Worm (Caenorhabditis elegans) whole organism, young adult: ENCODE results near the gene sel-10.
A peak's percentile ranks its signal among the peaks of the same experiment; 100 is the strongest.

Experiments
- C17E4.6 ChIP-seq: fragments of 200-800 bp; sonication (Bioruptor generic); IDR thresholded peaks from 2 replicates; pipeline ENCODE4 v1.3.6; 2022; ENCODE audit warnings: missing genetic modification reagents, missing genetic modification characterization, missing compliant biosample characterization
- D2030.7 ChIP-seq: fragments of 200-800 bp; sonication (Bioruptor generic); IDR thresholded peaks from 2 replicates; pipeline ENCODE4 v1.3.6; 2022; ENCODE audit warnings: missing genetic modification reagents, missing genetic modification characterization, missing compliant biosample characterization
- F10E7.11 ChIP-seq: sonication (generic microtip); optimal IDR thresholded peaks from 2 replicates; lab custom pipeline; 2017; ENCODE audit warnings: mild to moderate bottlenecking, missing genetic modification characterization, moderate library complexity, missing compliant biosample characterization
- F23B12.7 ChIP-seq: sonication (generic microtip); optimal IDR thresholded peaks from 2 replicates; lab custom pipeline; 2017; ENCODE audit warnings: missing genetic modification characterization, mild to moderate bottlenecking, missing compliant biosample characterization, antibody characterized with exemption, moderate library complexity; ENCODE audit not compliant: insufficient read depth
- F52B5.7 ChIP-seq: sonication (generic microtip); optimal IDR thresholded peaks from 2 replicates; lab custom pipeline; 2016; ENCODE audit warnings: mild to moderate bottlenecking, missing genetic modification characterization, missing compliant biosample characterization
- K11D2.4 ChIP-seq: fragments of 200-800 bp; sonication (Bioruptor generic); IDR thresholded peaks from 2 replicates; pipeline ENCODE4 v1.3.6; 2022; ENCODE audit warnings: missing genetic modification reagents, missing genetic modification characterization, missing compliant biosample characterization
- K12H6.12 ChIP-seq: fragments of 200-800 bp; sonication (Bioruptor generic); optimal IDR thresholded peaks from 2 replicates; lab custom pipeline; 2018; ENCODE audit warnings: mild to moderate bottlenecking, missing genetic modification characterization, missing compliant biosample characterization
- T07F8.4 ChIP-seq: sonication (generic microtip); optimal IDR thresholded peaks from 2 replicates; lab custom pipeline; 2016; ENCODE audit warnings: mild to moderate bottlenecking, missing genetic modification characterization, moderate library complexity, missing compliant biosample characterization
- T26A5.8 ChIP-seq: sonication (generic microtip); optimal IDR thresholded peaks from 2 replicates; lab custom pipeline; 2016; ENCODE audit warnings: missing genetic modification characterization, missing compliant biosample characterization
- ZK185.1 ChIP-seq: sonication (generic microtip); optimal IDR thresholded peaks from 2 replicates; lab custom pipeline; 2016; ENCODE audit warnings: mild to moderate bottlenecking, missing genetic modification characterization, missing compliant biosample characterization; ENCODE audit not compliant: poor library complexity, severe bottlenecking
- ama-1 ChIP-seq, 3 experiments: fragments of 150-350 bp in 1 of 3; sonication (generic microtip) in 2 of 3; optimal IDR thresholded peaks; 2 replicates each; lab custom pipeline; 2014 to 2018; ENCODE audit warnings: missing biosample characterization in 2 of 3, missing genetic modification characterization in 2 of 3, missing genetic modification reagents in 2 of 3
- attf-3 ChIP-seq: fragments of 200-800 bp; sonication (Bioruptor generic); conservative IDR thresholded peaks from 2 replicates; pipeline ENCODE4 v1.3.6; 2022; ENCODE audit warnings: missing genetic modification reagents, missing genetic modification characterization, missing compliant biosample characterization
- attf-5 ChIP-seq: fragments of 200-800 bp; sonication (Bioruptor generic); optimal IDR thresholded peaks from 2 replicates; lab custom pipeline; 2018; ENCODE audit warnings: mild to moderate bottlenecking, missing genetic modification characterization, missing compliant biosample characterization
- ccch-3 ChIP-seq: fragments of 200-800 bp; sonication (Bioruptor generic); optimal IDR thresholded peaks from 2 replicates; lab custom pipeline; 2018; ENCODE audit warnings: mild to moderate bottlenecking, missing genetic modification characterization, missing compliant biosample characterization
- cebp-2 ChIP-seq: fragments of 200-800 bp; sonication (Bioruptor generic); IDR thresholded peaks from 2 replicates; pipeline ENCODE4 v1.3.6; 2022; ENCODE audit warnings: missing genetic modification characterization, missing compliant biosample characterization
- ceh-100 ChIP-seq: fragments of 200-800 bp; sonication (Bioruptor generic); IDR thresholded peaks from 2 replicates; pipeline ENCODE4 v1.3.6; 2022; ENCODE audit warnings: missing genetic modification reagents, missing genetic modification characterization, missing compliant biosample characterization
- ceh-27 ChIP-seq: fragments of 200-800 bp; sonication (Bioruptor generic); optimal IDR thresholded peaks from 2 replicates; lab custom pipeline; 2018; ENCODE audit warnings: mild to moderate bottlenecking, missing genetic modification characterization, moderate library complexity, missing compliant biosample characterization
- ceh-58 ChIP-seq: fragments of 200-800 bp; sonication (Bioruptor generic); IDR thresholded peaks from 2 replicates; pipeline ENCODE4 v1.3.6; 2022; ENCODE audit warnings: missing genetic modification characterization, missing compliant biosample characterization
- ceh-79 ChIP-seq: sonication (generic microtip); optimal IDR thresholded peaks from 2 replicates; lab custom pipeline; 2017; ENCODE audit warnings: mild to moderate bottlenecking, missing genetic modification characterization, missing compliant biosample characterization
- dox-1 ChIP-seq: fragments of 200-800 bp; sonication (Bioruptor generic); IDR thresholded peaks from 2 replicates; pipeline ENCODE4 v1.3.6; 2022; ENCODE audit warnings: missing genetic modification reagents, missing genetic modification characterization, missing compliant biosample characterization
- dpl-1 ChIP-seq: fragments of 150-350 bp; optimal IDR thresholded peaks from 2 replicates; lab custom pipeline; 2014; ENCODE audit warnings: missing biosample characterization, missing genetic modification reagents, missing genetic modification characterization
- efl-1 ChIP-seq: fragments of 150-350 bp; optimal IDR thresholded peaks from 2 replicates; lab custom pipeline; 2014; ENCODE audit warnings: missing biosample characterization, missing genetic modification reagents, missing genetic modification characterization
- ets-4 ChIP-seq: fragments of 200-800 bp; sonication (Bioruptor generic); optimal IDR thresholded peaks from 2 replicates; lab custom pipeline; 2018; ENCODE audit warnings: mild to moderate bottlenecking, missing genetic modification characterization, missing compliant biosample characterization
- him-1 ChIP-seq: sonication (generic microtip); optimal IDR thresholded peaks from 2 replicates; lab custom pipeline; 2016; ENCODE audit warnings: missing genotype, missing genetic modification reagents, missing genetic modification characterization, missing compliant biosample characterization
- hlh-12 ChIP-seq: sonication (generic microtip); optimal IDR thresholded peaks from 2 replicates; lab custom pipeline; 2016; ENCODE audit warnings: missing genetic modification characterization, missing compliant biosample characterization
- hmg-20 ChIP-seq: fragments of 200-800 bp; sonication (Bioruptor generic); IDR thresholded peaks from 2 replicates; pipeline ENCODE4 v1.3.6; 2022; ENCODE audit warnings: missing genetic modification reagents, missing genetic modification characterization, missing compliant biosample characterization
- lag-1 ChIP-seq: fragments of 200-800 bp; sonication (Bioruptor generic); IDR thresholded peaks from 2 replicates; pipeline ENCODE4 v1.3.6; 2022; ENCODE audit warnings: missing genetic modification reagents, missing genetic modification characterization, missing compliant biosample characterization
- lin-35 ChIP-seq, 3 experiments: fragments of 150-350 bp in 2 of 3; sonication (generic microtip) in 1 of 3; optimal IDR thresholded peaks; 2 replicates each; lab custom pipeline; 2014 to 2018; ENCODE audit warnings: missing biosample characterization in 3 of 3, missing genetic modification characterization in 3 of 3, missing genetic modification reagents in 3 of 3
- lsl-1 ChIP-seq: fragments of 200-800 bp; sonication (Bioruptor generic); optimal IDR thresholded peaks from 2 replicates; lab custom pipeline; 2018; ENCODE audit warnings: mild to moderate bottlenecking, missing genetic modification characterization, moderate library complexity, missing compliant biosample characterization
- madf-3 ChIP-seq: fragments of 200-800 bp; sonication (Bioruptor generic); IDR thresholded peaks from 2 replicates; pipeline ENCODE4 v1.3.6; 2022; ENCODE audit warnings: missing genetic modification reagents, missing genetic modification characterization, missing compliant biosample characterization
- madf-6 ChIP-seq: fragments of 200-800 bp; sonication (Bioruptor generic); IDR thresholded peaks from 2 replicates; pipeline ENCODE4 v1.3.6; 2022; ENCODE audit warnings: missing genetic modification reagents, missing genetic modification characterization, missing compliant biosample characterization
- madf-8 ChIP-seq: fragments of 200-800 bp; sonication (Bioruptor generic); conservative IDR thresholded peaks from 2 replicates; pipeline ENCODE4 v1.3.6; 2022; ENCODE audit warnings: missing genetic modification reagents, missing genetic modification characterization, missing compliant biosample characterization
- mcd-1 ChIP-seq: fragments of 200-800 bp; sonication (Bioruptor generic); IDR thresholded peaks from 2 replicates; pipeline ENCODE4 v1.3.6; 2022; ENCODE audit warnings: missing genetic modification reagents, missing genetic modification characterization, missing compliant biosample characterization
- mxl-1 ChIP-seq: sonication (generic microtip); optimal IDR thresholded peaks from 2 replicates; lab custom pipeline; 2016; ENCODE audit warnings: missing genetic modification characterization, missing compliant biosample characterization
- nfya-1 ChIP-seq: sonication (generic microtip); optimal IDR thresholded peaks from 2 replicates; lab custom pipeline; 2017; ENCODE audit warnings: antibody characterized with exemption, missing compliant biosample characterization, missing genetic modification characterization, borderline replicate concordance; ENCODE audit not compliant: insufficient read depth
- nhr-80 ChIP-seq: sonication (generic microtip); optimal IDR thresholded peaks from 2 replicates; lab custom pipeline; 2016; ENCODE audit warnings: missing genetic modification characterization, missing compliant biosample characterization
- nhr-90 ChIP-seq: sonication (generic microtip); optimal IDR thresholded peaks from 2 replicates; lab custom pipeline; 2016; ENCODE audit warnings: missing genotype, mild to moderate bottlenecking, missing genetic modification characterization, missing compliant biosample characterization
- rcor-1 ChIP-seq: fragments of 200-800 bp; sonication (Bioruptor generic); IDR thresholded peaks from 2 replicates; pipeline ENCODE4 v1.3.6; 2022; ENCODE audit warnings: missing genetic modification reagents, missing genetic modification characterization, missing compliant biosample characterization
- sdz-38 ChIP-seq: sonication (generic microtip); optimal IDR thresholded peaks from 2 replicates; lab custom pipeline; 2016; ENCODE audit warnings: missing genotype, missing genetic modification characterization, missing compliant biosample characterization
- sea-2 ChIP-seq: fragments of 200-800 bp; sonication (Bioruptor generic); IDR thresholded peaks from 2 replicates; pipeline ENCODE4 v1.3.6; 2022; ENCODE audit warnings: missing genetic modification characterization, missing compliant biosample characterization
- snpc-3.4 ChIP-seq: sonication (generic microtip); optimal IDR thresholded peaks from 2 replicates; lab custom pipeline; 2017; ENCODE audit warnings: missing genetic modification characterization, mild to moderate bottlenecking, missing compliant biosample characterization, antibody characterized with exemption, moderate library complexity, missing genotype, missing genetic modification reagents
- snpc-4 ChIP-seq, 5 experiments: fragments of 150-350 bp in 1 of 5; sonication (generic microtip) in 4 of 5; optimal IDR thresholded peaks; 2 replicates each; lab custom pipeline; 2014 to 2018; ENCODE audit warnings: missing genetic modification characterization in 5 of 5, missing biosample characterization in 3 of 5, antibody characterized with exemption in 2 of 5, mild to moderate bottlenecking in 2 of 5, missing compliant biosample characterization in 2 of 5, missing genotype in 2 of 5, moderate library complexity in 2 of 5, missing genetic modification reagents in 1 of 5
- sptf-2 ChIP-seq: fragments of 200-800 bp; sonication (Bioruptor generic); optimal IDR thresholded peaks from 2 replicates; lab custom pipeline; 2018; ENCODE audit warnings: mild to moderate bottlenecking, missing genetic modification characterization, missing compliant biosample characterization
- tbx-9 ChIP-seq: sonication (generic microtip); optimal IDR thresholded peaks from 2 replicates; lab custom pipeline; 2016; ENCODE audit warnings: borderline replicate concordance, missing genetic modification characterization, inconsistent platforms, missing compliant biosample characterization
- unc-130 ChIP-seq: sonication (generic microtip); optimal IDR thresholded peaks from 2 replicates; lab custom pipeline; 2016; ENCODE audit warnings: missing genetic modification reagents, missing genetic modification characterization, missing compliant biosample characterization
- ztf-18 ChIP-seq: sonication (generic microtip); optimal IDR thresholded peaks from 2 replicates; lab custom pipeline; 2016; ENCODE audit warnings: missing genotype, mild to moderate bottlenecking, missing genetic modification characterization, missing compliant biosample characterization
- ztf-28 ChIP-seq: fragments of 200-800 bp; sonication (Bioruptor generic); IDR thresholded peaks from 2 replicates; pipeline ENCODE4 v1.3.6; 2022; ENCODE audit warnings: missing genetic modification reagents, missing genetic modification characterization, missing compliant biosample characterization

Gene sel-10

ce11 chrV:13818824-13819408 lies at the start of gene sel-10:
Gene sel-10 (plus strand): TSS chrV:13819361.
- TF ChIP-seq mxl-1 (tag; lab: Kevin White, UChicago) (no peak), T07F8.4 (tag; lab: Kevin White, UChicago) (no peak), madf-6 (GFP tag; lab: Robert Waterston, UW) (peak; percentile 71; the same call in 1 of the 2 replicates), nhr-80 (tag; lab: Kevin White, UChicago) (peak; percentile 66), lsl-1 (peak; percentile 43), ZK185.1 (tag; lab: Kevin White, UChicago) (peak; percentile 67), cebp-2 (GFP tag; lab: Robert Waterston, UW) (no peak), mcd-1 (GFP tag; lab: Robert Waterston, UW) (peak; percentile 77), snpc-3.4 (tag; lab: Kevin White, UChicago) (peak; percentile 18), ceh-79 (tag; lab: Kevin White, UChicago) (no peak), ceh-27 (GFP tag; lab: Kevin White, UChicago) (no peak), ztf-28 (GFP tag; lab: Robert Waterston, UW) (no peak), sea-2 (GFP tag; lab: Robert Waterston, UW) (no peak), T26A5.8 (tag; lab: Kevin White, UChicago) (no peak), ceh-100 (GFP tag; lab: Robert Waterston, UW) (no peak), hlh-12 (tag; lab: Kevin White, UChicago) (no peak), ama-1 (optimal IDR thresholded peaks at IDR 0.05; lab: Kevin White, UChicago) (no peak), ama-1 (GFP tag; optimal IDR thresholded peaks at IDR 0.05; lab: Kevin White, UChicago) (no peak), D2030.7 (GFP tag; lab: Robert Waterston, UW) (no peak), sdz-38 (tag; lab: Kevin White, UChicago) (no peak), lag-1 (GFP tag; lab: Robert Waterston, UW) (no peak), dox-1 (no peak; the same call in 1 of the 2 replicates), attf-3 (GFP tag; lab: Robert Waterston, UW) (0 out of 2 replicates have a peak, but pooled peaks have one; percentile 20), sptf-2 (GFP tag; lab: Kevin White, UChicago) (no peak), madf-8 (GFP tag; lab: Robert Waterston, UW) (0 out of 2 replicates have a peak, but pooled peaks have one; percentile 13), attf-5 (GFP tag; lab: Kevin White, UChicago) (peak; percentile 35), F10E7.11 (no peak), rcor-1 (GFP tag; lab: Robert Waterston, UW) (peak; percentile 31; the same call in 1 of the 2 replicates), snpc-4 (GFP tag; optimal IDR thresholded peaks at IDR 0.05; lab: Kevin White, UChicago) (peak; percentile 65), snpc-4 (tag; optimal IDR thresholded peaks at IDR 0.05; lab: Kevin White, UChicago) (peak in 2 of 4 experiments; percentile 33 to 65), F52B5.7 (tag; lab: Kevin White, UChicago) (no peak), efl-1 (peak; percentile 15), nhr-90 (no peak), hmg-20 (GFP tag; lab: Robert Waterston, UW) (no peak; the same call in 1 of the 2 replicates), K12H6.12 (tag; lab: Kevin White, UChicago) (peak; percentile 31), tbx-9 (tag; lab: Kevin White, UChicago) (no peak), ets-4 (no peak), K11D2.4 (GFP tag; lab: Robert Waterston, UW) (0 out of 2 replicates have a peak, but pooled peaks have one; percentile 42), ceh-58 (no peak), unc-130 (GFP tag; lab: Kevin White, UChicago) (no peak), nfya-1 (tag; lab: Kevin White, UChicago) (no peak), madf-3 (GFP tag; lab: Robert Waterston, UW) (no peak), lin-35 (GFP tag; optimal IDR thresholded peaks at IDR 0.05; lab: Kevin White, UChicago) (peak in 1 of 3 experiments; percentile 79), F23B12.7 (tag; lab: Kevin White, UChicago) (peak; percentile 40), him-1 (tag; lab: Kevin White, UChicago) (no peak), ccch-3 (GFP tag; lab: Kevin White, UChicago) (no peak), ztf-18 (tag; lab: Kevin White, UChicago) (peak; percentile 95), dpl-1 (peak; percentile 7), C17E4.6 (GFP tag; lab: Robert Waterston, UW) (no peak)
